Worm (Caenorhabditis elegans): ENCODE results near the gene srz-29.

ce11 chrIV:13673504-13673903 is 27.8 kb upstream of the srz-29 start, which contains the start of gene oac-48:
- TF ChIP-seq elt-3 (tag; optimal IDR thresholded peaks at IDR 0.05) (no peak), unc-62 (GFP tag; optimal IDR thresholded peaks at IDR 0.05) (no peak), blmp-1 (tag; optimal IDR thresholded peaks at IDR 0.05) (no peak), snpc-4 (tag; optimal IDR thresholded peaks at IDR 0.05) (no peak), ztf-11 (tag; optimal IDR thresholded peaks at IDR 0.05) (no peak)
